Worm (Caenorhabditis elegans) whole organism, L2 larva: ENCODE measurements around the gene bath-31.

Experiments used
- F13H6.1 ChIP-seq: sonication (generic microtip); optimal IDR thresholded peaks from 2 replicates; lab custom pipeline; 2016; ENCODE audit warnings: missing genetic modification characterization, missing compliant biosample characterization
- R02D3.7 ChIP-seq: fragments of 150-350 bp; optimal IDR thresholded peaks from 2 replicates; lab custom pipeline; 2014; ENCODE audit warnings: missing biosample characterization, missing genetic modification characterization
- ZK546.5 ChIP-seq: sonication (generic microtip); optimal IDR thresholded peaks from 2 replicates; lab custom pipeline; 2017; ENCODE audit warnings: missing biosample characterization, missing genetic modification characterization
- blmp-1 ChIP-seq: sonication (generic microtip); optimal IDR thresholded peaks from 2 replicates; lab custom pipeline; 2017; ENCODE audit warnings: missing genetic modification characterization, mild to moderate bottlenecking, missing compliant biosample characterization, antibody characterized with exemption, moderate library complexity; ENCODE audit not compliant: insufficient read depth
- ceh-16 ChIP-seq: fragments of 150-350 bp; optimal IDR thresholded peaks from 2 replicates; lab custom pipeline; 2014; ENCODE audit warnings: missing biosample characterization, missing genetic modification characterization
- ceh-82 ChIP-seq: fragments of 150-350 bp; optimal IDR thresholded peaks from 2 replicates; lab custom pipeline; 2014; ENCODE audit warnings: missing biosample characterization, missing genetic modification characterization
- dmd-4 ChIP-seq: sonication (generic microtip); optimal IDR thresholded peaks from 2 replicates; lab custom pipeline; 2017; ENCODE audit warnings: missing biosample characterization, missing genetic modification characterization
- egl-27 ChIP-seq: sonication (generic microtip); optimal IDR thresholded peaks from 3 replicates; lab custom pipeline; 2017; ENCODE audit warnings: missing biosample characterization, missing genetic modification reagents, missing genetic modification characterization
- elt-3 ChIP-seq: sonication (generic microtip); optimal IDR thresholded peaks from 2 replicates; lab custom pipeline; 2017; ENCODE audit warnings: missing biosample characterization, missing genetic modification characterization
- fos-1 ChIP-seq: fragments of 150-350 bp; optimal IDR thresholded peaks from 2 replicates; lab custom pipeline; 2014; ENCODE audit warnings: missing biosample characterization, missing genetic modification characterization
- gmeb-1 ChIP-seq: fragments of 150-350 bp; optimal IDR thresholded peaks from 2 replicates; lab custom pipeline; 2014; ENCODE audit warnings: missing biosample characterization, missing genetic modification characterization
- lin-11 ChIP-seq: fragments of 150-350 bp; sonication (generic microtip); optimal IDR thresholded peaks from 2 replicates; lab custom pipeline; 2014; ENCODE audit warnings: missing biosample characterization, missing genetic modification characterization, inconsistent platforms, mixed read lengths
- lin-13 ChIP-seq: fragments of 150-350 bp; optimal IDR thresholded peaks from 2 replicates; lab custom pipeline; 2014; ENCODE audit warnings: missing biosample characterization, missing genetic modification reagents, missing genetic modification characterization
- lin-39 ChIP-seq: fragments of 150-350 bp; optimal IDR thresholded peaks from 2 replicates; lab custom pipeline; 2014; ENCODE audit warnings: missing biosample characterization, missing genetic modification reagents, missing genetic modification characterization
- lsy-2 ChIP-seq, 2 experiments: fragments of 150-350 bp in 1 of 2; sonication (generic microtip) in 1 of 2; optimal IDR thresholded peaks; 2 replicates each; lab custom pipeline; 2014 to 2017; ENCODE audit warnings: missing biosample characterization in 2 of 2, missing genetic modification characterization in 2 of 2
- mab-5 ChIP-seq: fragments of 150-350 bp; optimal IDR thresholded peaks from 2 replicates; lab custom pipeline; 2014; ENCODE audit warnings: missing biosample characterization, missing genetic modification characterization
- mbf-1 ChIP-seq: sonication (generic microtip); optimal IDR thresholded peaks from 2 replicates; lab custom pipeline; 2017; ENCODE audit warnings: missing biosample characterization, missing genetic modification characterization
- nhr-11 ChIP-seq: fragments of 150-350 bp; optimal IDR thresholded peaks from 2 replicates; lab custom pipeline; 2014; ENCODE audit warnings: missing biosample characterization, missing genetic modification characterization
- nhr-12 ChIP-seq: fragments of 150-350 bp; optimal IDR thresholded peaks from 2 replicates; lab custom pipeline; 2014; ENCODE audit warnings: missing biosample characterization, missing genetic modification characterization
- nhr-129 ChIP-seq: fragments of 150-350 bp; optimal IDR thresholded peaks from 2 replicates; lab custom pipeline; 2014; ENCODE audit warnings: missing biosample characterization, missing genetic modification characterization
- nhr-23 ChIP-seq: fragments of 150-350 bp; optimal IDR thresholded peaks from 2 replicates; lab custom pipeline; 2014; ENCODE audit warnings: missing biosample characterization, missing genetic modification reagents, missing genetic modification characterization
- nhr-237 ChIP-seq: fragments of 150-350 bp; optimal IDR thresholded peaks from 2 replicates; lab custom pipeline; 2014; ENCODE audit warnings: missing biosample characterization, missing genetic modification characterization
- nhr-6 ChIP-seq: fragments of 150-350 bp; optimal IDR thresholded peaks from 2 replicates; lab custom pipeline; 2014; ENCODE audit warnings: missing biosample characterization, missing genetic modification characterization
- peb-1 ChIP-seq: fragments of 150-350 bp; optimal IDR thresholded peaks from 2 replicates; lab custom pipeline; 2014; ENCODE audit warnings: missing biosample characterization, missing genetic modification characterization
- sem-4 ChIP-seq: fragments of 150-350 bp; optimal IDR thresholded peaks from 2 replicates; lab custom pipeline; 2014; ENCODE audit warnings: missing biosample characterization, missing genetic modification reagents, missing genetic modification characterization
- skn-1 ChIP-seq: sonication (generic microtip); optimal IDR thresholded peaks from 2 replicates; lab custom pipeline; 2017; ENCODE audit warnings: missing biosample characterization, missing genetic modification characterization
- sma-3 ChIP-seq: sonication (generic microtip); optimal IDR thresholded peaks from 2 replicates; lab custom pipeline; 2016; ENCODE audit warnings: missing genetic modification reagents, missing genetic modification characterization, missing compliant biosample characterization
- sma-9 ChIP-seq, 2 experiments: fragments of 150-350 bp in 1 of 2; sonication (generic microtip) in 1 of 2; optimal IDR thresholded peaks; 2 replicates each; lab custom pipeline; 2014 to 2016; ENCODE audit warnings: missing genetic modification characterization in 2 of 2, mild to moderate bottlenecking in 1 of 2, missing biosample characterization in 1 of 2, missing compliant biosample characterization in 1 of 2, missing genetic modification reagents in 1 of 2, moderate library complexity in 1 of 2
- snpc-4 ChIP-seq: fragments of 150-350 bp; optimal IDR thresholded peaks from 2 replicates; lab custom pipeline; 2014; ENCODE audit warnings: missing biosample characterization, missing genetic modification characterization
- unc-55 ChIP-seq: fragments of 150-350 bp; sonication (generic microtip); optimal IDR thresholded peaks from 3 replicates; lab custom pipeline; 2014; ENCODE audit warnings: missing biosample characterization, missing genetic modification reagents, missing genetic modification characterization
- unc-62 ChIP-seq: fragments of 150-350 bp; optimal IDR thresholded peaks from 2 replicates; lab custom pipeline; 2014; ENCODE audit warnings: missing biosample characterization, missing genetic modification reagents, missing genetic modification characterization
- zag-1 ChIP-seq: fragments of 150-350 bp; optimal IDR thresholded peaks from 2 replicates; lab custom pipeline; 2014; ENCODE audit warnings: missing biosample characterization, missing genetic modification characterization
- ztf-11 ChIP-seq: sonication (generic microtip); optimal IDR thresholded peaks from 2 replicates; lab custom pipeline; 2017; ENCODE audit warnings: missing biosample characterization, missing genetic modification characterization
- ztf-4 ChIP-seq: fragments of 150-350 bp; optimal IDR thresholded peaks from 2 replicates; lab custom pipeline; 2014; ENCODE audit warnings: missing biosample characterization, missing genetic modification characterization

Gene bath-31

DNA sequence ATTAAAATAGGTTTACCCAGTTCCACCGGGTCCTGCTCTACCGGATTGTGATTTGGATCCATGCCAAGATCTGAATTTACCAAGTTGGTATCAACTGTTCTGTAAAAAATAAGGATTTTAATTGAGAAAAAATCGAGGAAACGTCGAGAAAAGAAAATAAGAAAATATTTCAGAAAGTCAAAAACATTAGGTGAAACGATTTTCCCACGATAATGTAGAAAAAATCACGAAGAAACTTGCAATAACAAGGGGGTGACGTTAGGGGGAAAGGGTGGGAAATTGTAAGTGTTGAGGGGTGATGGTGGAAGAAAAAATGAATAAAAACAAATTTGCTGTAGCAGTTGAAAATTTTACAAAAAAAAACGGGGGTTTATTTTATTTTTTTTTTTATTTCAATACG lies 41.4 kb downstream of the bath-31 start, which contains the start of gene T24E12.10:
Gene T24E12.10 (minus strand): TSS at position 101 of the 400 bp plus-strand sequence.
- TF ChIP-seq F13H6.1 (tag; lab: Kevin White, UChicago) (no peak), ceh-16 (tag; lab: Kevin White, UChicago) (no peak), sem-4 (tag; lab: Kevin White, UChicago) (no peak), nhr-12 (no peak), lin-11 (tag; lab: Kevin White, UChicago) (no peak), ZK546.5 (tag; lab: Kevin White, UChicago) (no peak), gmeb-1 (tag; lab: Kevin White, UChicago) (no peak), nhr-129 (tag; lab: Kevin White, UChicago) (no peak), elt-3 (no peak), fos-1 (tag; lab: Kevin White, UChicago) (no peak), ztf-4 (no peak), mbf-1 (no peak), peb-1 (tag; lab: Kevin White, UChicago) (no peak)

DNA sequence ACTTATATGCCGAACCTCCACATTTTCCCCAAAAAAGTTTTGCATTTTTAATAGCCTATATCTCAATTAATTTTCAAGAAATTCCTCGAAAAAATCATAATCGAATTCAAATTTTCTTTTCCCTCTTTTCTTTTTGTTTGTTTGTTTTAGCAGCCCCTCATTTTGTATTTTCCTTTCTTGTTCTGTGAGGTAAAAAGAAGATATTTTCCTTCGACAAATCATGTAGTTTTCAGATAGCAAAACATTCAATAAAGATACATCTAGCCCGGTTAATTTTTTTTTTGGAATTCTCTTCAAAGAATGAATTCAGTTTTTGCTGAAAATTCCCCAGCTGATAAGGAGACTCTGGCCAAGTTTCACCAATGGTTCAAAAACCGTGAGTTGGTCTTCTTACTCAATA lies 43.9 kb downstream of the bath-31 start, which contains the start of gene T24E12.3:
Gene T24E12.3 (plus strand): TSS at position 301 of the 400 bp plus-strand sequence.
- TF ChIP-seq R02D3.7 (no peak), sma-3 (no peak), nhr-129 (tag; lab: Kevin White, UChicago) (no peak), lsy-2 (tag; optimal IDR thresholded peaks at IDR 0.05; lab: Kevin White, UChicago) (no peak), ZK546.5 (tag; lab: Kevin White, UChicago) (no peak), ztf-11 (tag; lab: Kevin White, UChicago) (no peak), mab-5 (tag; lab: Kevin White, UChicago) (no peak), unc-62 (no peak), egl-27 (no peak), nhr-11 (tag; lab: Kevin White, UChicago) (no peak), peb-1 (tag; lab: Kevin White, UChicago) (no peak), nhr-23 (no peak), fos-1 (tag; lab: Kevin White, UChicago) (no peak)

DNA sequence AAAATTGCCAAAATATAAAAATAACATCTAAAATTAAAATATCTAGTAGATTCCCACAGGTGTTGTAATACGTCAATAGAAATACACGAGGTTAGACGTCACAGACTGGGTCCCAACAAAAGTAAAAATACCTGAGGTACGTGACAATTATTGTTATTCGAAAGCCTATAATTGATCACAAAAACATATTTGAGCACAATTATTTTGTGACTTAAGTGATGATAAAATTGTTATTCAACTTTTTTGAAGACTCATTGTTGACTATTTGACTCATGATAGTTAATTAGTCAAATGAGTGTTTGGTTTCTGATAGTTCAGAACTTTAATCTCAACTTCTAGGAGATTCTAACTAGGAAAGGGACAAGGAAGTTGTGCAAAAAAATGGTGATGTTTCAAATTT lies 46.0 kb downstream of the bath-31 start:
- no peak for TF ChIP-seq lsy-2 (tag; optimal IDR thresholded peaks at IDR 0.05; lab: Kevin White, UChicago)
- no peak for TF ChIP-seq mbf-1
- no peak for TF ChIP-seq snpc-4 (tag; lab: Kevin White, UChicago)
- TF ChIP-seq, all 48 proteins: peak for 0

DNA sequence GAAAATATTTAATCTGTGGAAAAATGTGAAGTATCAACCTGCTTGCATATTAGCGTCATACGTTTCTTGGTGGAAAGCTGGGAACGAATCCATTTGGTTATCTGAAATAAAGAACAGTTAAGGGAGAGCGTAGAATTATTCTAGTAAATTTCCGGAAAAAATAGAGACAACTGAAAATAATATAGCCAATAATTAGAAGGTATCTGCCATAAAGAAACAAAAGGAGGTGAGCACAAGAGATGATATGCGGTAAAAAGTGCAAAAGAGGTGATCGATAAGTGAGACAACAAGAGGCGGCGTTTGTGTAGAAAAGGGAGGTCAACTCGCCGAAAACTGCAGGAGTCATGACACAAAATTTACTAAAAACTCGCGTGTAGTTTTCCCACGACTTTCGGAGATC lies 47.7 kb downstream of the bath-31 start, which contains the start of gene T24E12.11:
Gene T24E12.11 (minus strand): TSS at position 101 of the 400 bp plus-strand sequence.
- TF ChIP-seq nhr-23 (no peak), nhr-237 (tag; lab: Kevin White, UChicago) (no peak), fos-1 (tag; lab: Kevin White, UChicago) (no peak), dmd-4 (tag; lab: Kevin White, UChicago) (no peak), mab-5 (tag; lab: Kevin White, UChicago) (no peak), lin-13 (GFP tag; lab: Kevin White, UChicago) (no peak), lsy-2 (tag; optimal IDR thresholded peaks at IDR 0.05; lab: Kevin White, UChicago) (no peak), nhr-6 (tag; lab: Kevin White, UChicago) (no peak), sma-9 (GFP tag; optimal IDR thresholded peaks at IDR 0.05; lab: Kevin White, UChicago) (no peak), sma-9 (tag; optimal IDR thresholded peaks at IDR 0.05; lab: Kevin White, UChicago) (no peak), nhr-129 (tag; lab: Kevin White, UChicago) (no peak), skn-1 (tag; lab: Kevin White, UChicago) (no peak), blmp-1 (tag; lab: Kevin White, UChicago) (no peak), ceh-82 (no peak), unc-55 (GFP tag; lab: Kevin White, UChicago) (no peak), gmeb-1 (tag; lab: Kevin White, UChicago) (no peak), lin-39 (no peak), ztf-4 (no peak), elt-3 (no peak), unc-62 (no peak)

DNA sequence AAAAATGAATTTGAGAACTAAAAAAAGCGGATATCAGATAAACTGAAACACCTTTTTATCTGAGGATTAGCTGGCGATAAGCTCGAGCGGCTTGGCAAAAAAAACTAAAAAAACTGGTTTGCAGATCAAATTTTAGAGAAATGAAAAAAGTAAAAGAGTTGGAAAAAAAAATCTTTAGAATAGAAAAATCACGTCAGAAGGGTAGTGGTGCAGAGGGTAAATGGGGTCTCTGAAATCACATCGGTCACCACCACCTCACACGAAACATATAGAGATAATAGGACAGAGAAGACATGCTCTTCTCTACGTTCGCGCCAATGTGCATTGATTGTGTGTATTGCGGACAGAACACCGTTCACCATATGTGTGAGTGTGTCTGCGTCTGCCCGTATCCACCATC lies 49.5 kb downstream of the bath-31 start:
- TF ChIP-seq zag-1 (tag; lab: Kevin White, UChicago) (no peak), nhr-23 (no peak)
